Worm (Caenorhabditis elegans) whole organism, dauer: ENCODE measurements around the gene Y116A8C.30.

Source experiments
- unc-62 ChIP-seq: sonication (generic microtip); optimal IDR thresholded peaks from 2 replicates; lab custom pipeline; 2017; ENCODE audit warnings: missing biosample characterization, missing genetic modification reagents, missing genetic modification characterization

The Y116A8C.30 gene

ce11 chrIV:17058036-17058435 is 45.5 kb downstream of the Y116A8C.30 start, which contains the start of gene Y116A8C.44:
Gene Y116A8C.44 (minus strand): TSS chrIV:17058136.
- no peak for TF ChIP-seq unc-62 (GFP tag; lab: Kevin White, UChicago)

DNA sequence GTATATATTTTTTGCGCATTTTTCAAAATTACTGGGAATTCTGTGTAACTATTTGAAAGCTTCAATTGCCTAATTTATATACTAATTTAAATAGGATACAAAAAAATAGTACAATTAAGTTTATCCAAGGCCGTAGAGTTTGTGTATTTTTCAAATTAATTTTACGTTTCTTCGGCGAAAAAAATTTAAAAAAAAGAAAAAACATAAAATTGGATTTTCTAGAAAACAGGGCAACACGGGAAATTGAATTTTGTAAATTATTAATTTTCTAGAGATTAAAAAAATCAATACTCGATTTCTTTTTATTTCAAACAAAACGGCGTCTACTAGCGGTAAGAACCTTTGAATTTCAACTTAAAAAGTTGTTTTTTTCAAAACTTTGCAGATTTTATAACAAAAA is 50.3 kb downstream of the Y116A8C.30 start, which contains the start of gene Y116A8C.23:
Y116A8C.23 (plus strand) TSS at position 301 of the 400 bp plus-strand sequence.
- no peak for TF ChIP-seq unc-62 (GFP tag; lab: Kevin White, UChicago)
